Worm (Caenorhabditis elegans) whole organism, L1 larva: ENCODE data around the gene E02H9.6.
A peak's percentile ranks its signal among the peaks of the same experiment; 100 is the strongest.

Experiments used
- C04F5.9 ChIP-seq: sonication (generic microtip); optimal IDR thresholded peaks from 2 replicates; lab custom pipeline; 2016; ENCODE audit warnings: missing genetic modification characterization, missing compliant biosample characterization
- F16B12.6 ChIP-seq: fragments of 150-350 bp; optimal IDR thresholded peaks from 2 replicates; lab custom pipeline; 2014; ENCODE audit warnings: missing biosample characterization, missing genetic modification characterization
- Y116A8C.19 ChIP-seq: sonication (generic microtip); optimal IDR thresholded peaks from 2 replicates; lab custom pipeline; 2016; ENCODE audit warnings: missing compliant biosample characterization, missing genetic modification characterization, borderline replicate concordance
- ama-1 ChIP-seq: fragments of 150-350 bp; optimal IDR thresholded peaks from 2 replicates; lab custom pipeline; 2014
- ceh-8 ChIP-seq: fragments of 200-800 bp; sonication (Bioruptor generic); optimal IDR thresholded peaks from 2 replicates; lab custom pipeline; 2018; ENCODE audit warnings: mild to moderate bottlenecking, missing genetic modification characterization, moderate library complexity, missing compliant biosample characterization
- ceh-82 ChIP-seq, 3 experiments: fragments of 150-350 bp in 1 of 3; sonication (generic microtip) in 2 of 3; optimal IDR thresholded peaks; 2 replicates each; lab custom pipeline; 2014 to 2017; ENCODE audit warnings: missing biosample characterization in 3 of 3, missing genetic modification characterization in 3 of 3
- ceh-88 ChIP-seq: fragments of 200-800 bp; sonication (Bioruptor generic); IDR thresholded peaks from 2 replicates; pipeline ENCODE4 v1.3.6; 2022; ENCODE audit warnings: missing genetic modification characterization, missing compliant biosample characterization
- ces-1 ChIP-seq: fragments of 150-350 bp; optimal IDR thresholded peaks from 2 replicates; lab custom pipeline; 2014; ENCODE audit warnings: missing biosample characterization, missing genetic modification reagents, missing genetic modification characterization
- dpl-1 ChIP-seq, 3 experiments: fragments of 150-350 bp in 2 of 3; sonication (generic microtip) in 1 of 3; optimal IDR thresholded peaks; 2 replicates each; lab custom pipeline; 2014 to 2017; ENCODE audit warnings: missing biosample characterization in 3 of 3, missing genetic modification characterization in 3 of 3, missing genetic modification reagents in 3 of 3
- efl-1 ChIP-seq, 4 experiments: fragments of 150-350 bp; optimal IDR thresholded peaks in 3 of 4; peaks in 1 of 4; 1 replicate in 1 of 4; 2 replicates in 3 of 4; lab custom pipeline; 2014; ENCODE audit warnings: missing biosample characterization in 2 of 4, missing genetic modification characterization in 2 of 4, missing genetic modification reagents in 2 of 4
- efl-3 ChIP-seq: fragments of 200-800 bp; sonication (Bioruptor generic); optimal IDR thresholded peaks from 2 replicates; lab custom pipeline; 2018; ENCODE audit warnings: mild to moderate bottlenecking, missing genetic modification characterization, missing compliant biosample characterization
- ets-5 ChIP-seq: fragments of 200-800 bp; sonication (Bioruptor generic); IDR thresholded peaks from 2 replicates; pipeline ENCODE4 v1.3.6; 2022; ENCODE audit warnings: missing genetic modification characterization, missing compliant biosample characterization
- fkh-10 ChIP-seq: sonication (generic microtip); optimal IDR thresholded peaks from 2 replicates; lab custom pipeline; 2017; ENCODE audit warnings: missing biosample characterization, missing genetic modification reagents, missing genetic modification characterization
- fkh-4 ChIP-seq: sonication (generic microtip); optimal IDR thresholded peaks from 2 replicates; lab custom pipeline; 2016; ENCODE audit warnings: missing compliant biosample characterization, missing genetic modification characterization, borderline replicate concordance
- hlh-4 ChIP-seq: sonication (generic microtip); optimal IDR thresholded peaks from 2 replicates; lab custom pipeline; 2016; ENCODE audit warnings: mild to moderate bottlenecking, missing genetic modification characterization, missing compliant biosample characterization
- irx-1 ChIP-seq: sonication (generic microtip); optimal IDR thresholded peaks from 2 replicates; lab custom pipeline; 2016; ENCODE audit warnings: missing genetic modification characterization, missing compliant biosample characterization
- jun-1 ChIP-seq: fragments of 150-350 bp; optimal IDR thresholded peaks from 2 replicates; lab custom pipeline; 2014; ENCODE audit warnings: missing biosample characterization, missing genetic modification reagents, missing genetic modification characterization
- lin-13 ChIP-seq: fragments of 150-350 bp; optimal IDR thresholded peaks from 2 replicates; lab custom pipeline; 2014; ENCODE audit warnings: missing biosample characterization, missing genetic modification reagents, missing genetic modification characterization
- lin-15B ChIP-seq: fragments of 150-350 bp; sonication (generic microtip); optimal IDR thresholded peaks from 3 replicates; lab custom pipeline; 2014; ENCODE audit warnings: missing biosample characterization, missing genetic modification characterization
- lin-35 ChIP-seq, 2 experiments: fragments of 150-350 bp; optimal IDR thresholded peaks; 2 replicates each; lab custom pipeline; 2014; ENCODE audit warnings: missing biosample characterization in 2 of 2, missing genetic modification characterization in 2 of 2, missing genetic modification reagents in 2 of 2
- lin-39 ChIP-seq: fragments of 150-350 bp; optimal IDR thresholded peaks from 2 replicates; lab custom pipeline; 2014; ENCODE audit warnings: missing biosample characterization, missing genetic modification reagents, missing genetic modification characterization
- lsy-2 ChIP-seq, 2 experiments: fragments of 150-350 bp; optimal IDR thresholded peaks; 2 replicates each; lab custom pipeline; 2014; ENCODE audit warnings: missing biosample characterization in 2 of 2, missing genetic modification characterization in 2 of 2
- mep-1 ChIP-seq: fragments of 150-350 bp; optimal IDR thresholded peaks from 2 replicates; lab custom pipeline; 2014; ENCODE audit warnings: missing biosample characterization, missing genetic modification characterization
- nhr-20 ChIP-seq: sonication (generic microtip); optimal IDR thresholded peaks from 2 replicates; lab custom pipeline; 2016; ENCODE audit warnings: mild to moderate bottlenecking, missing genetic modification characterization, missing compliant biosample characterization
- nhr-237 ChIP-seq: fragments of 150-350 bp; optimal IDR thresholded peaks from 2 replicates; lab custom pipeline; 2014; ENCODE audit warnings: missing biosample characterization, missing genetic modification characterization
- nhr-28 ChIP-seq: fragments of 150-350 bp; optimal IDR thresholded peaks from 2 replicates; lab custom pipeline; 2014; ENCODE audit warnings: missing biosample characterization, missing genetic modification characterization
- nhr-76 ChIP-seq: sonication (generic microtip); optimal IDR thresholded peaks from 2 replicates; lab custom pipeline; 2017; ENCODE audit warnings: missing biosample characterization, missing genetic modification characterization
- nhr-77 ChIP-seq: fragments of 150-350 bp; optimal IDR thresholded peaks from 2 replicates; lab custom pipeline; 2014; ENCODE audit warnings: missing biosample characterization, missing genetic modification characterization
- nhr-85 ChIP-seq: sonication (generic microtip); peaks from one replicate; lab custom pipeline; 2016; ENCODE audit warnings: missing genetic modification characterization, inconsistent platforms, missing compliant biosample characterization
- pax-3 ChIP-seq: fragments of 200-800 bp; sonication (Bioruptor generic); optimal IDR thresholded peaks from 2 replicates; lab custom pipeline; 2018; ENCODE audit warnings: mild to moderate bottlenecking, missing genetic modification characterization, moderate library complexity, missing compliant biosample characterization
- pqm-1 ChIP-seq: sonication (generic microtip); optimal IDR thresholded peaks from 3 replicates; lab custom pipeline; 2017; ENCODE audit warnings: missing biosample characterization, missing genetic modification characterization
- rnt-1 ChIP-seq: sonication (generic microtip); optimal IDR thresholded peaks from 2 replicates; lab custom pipeline; 2016; ENCODE audit warnings: mild to moderate bottlenecking, missing genetic modification characterization, moderate library complexity, missing compliant biosample characterization
- snu-23 ChIP-seq: sonication (generic microtip); optimal IDR thresholded peaks from 2 replicates; lab custom pipeline; 2016; ENCODE audit warnings: missing genetic modification characterization, missing compliant biosample characterization
- sox-4 ChIP-seq: sonication (generic microtip); optimal IDR thresholded peaks from 2 replicates; lab custom pipeline; 2016; ENCODE audit warnings: missing genetic modification characterization, missing compliant biosample characterization
- sptf-1 ChIP-seq: fragments of 150-350 bp; optimal IDR thresholded peaks from 2 replicates; lab custom pipeline; 2014; ENCODE audit warnings: missing biosample characterization, missing genetic modification characterization
- unc-130 ChIP-seq: fragments of 150-350 bp; optimal IDR thresholded peaks from 2 replicates; lab custom pipeline; 2017; ENCODE audit warnings: missing biosample characterization, missing genetic modification characterization, inconsistent platforms
- unc-30 ChIP-seq: sonication (generic microtip); optimal IDR thresholded peaks from 2 replicates; lab custom pipeline; 2017; ENCODE audit warnings: missing biosample characterization, missing genetic modification characterization
- unc-86 ChIP-seq: sonication (generic microtip); optimal IDR thresholded peaks from 2 replicates; lab custom pipeline; 2016; ENCODE audit warnings: missing genetic modification characterization, missing compliant biosample characterization
- vab-15 ChIP-seq: sonication (generic microtip); optimal IDR thresholded peaks from 2 replicates; lab custom pipeline; 2017; ENCODE audit warnings: missing genotype, mild to moderate bottlenecking, missing genetic modification characterization, missing compliant biosample characterization
- zip-4 ChIP-seq: fragments of 200-800 bp; sonication (Bioruptor generic); optimal IDR thresholded peaks from 2 replicates; lab custom pipeline; 2018; ENCODE audit warnings: mild to moderate bottlenecking, missing genetic modification characterization, moderate library complexity, missing compliant biosample characterization

E02H9.6 gene

DNA sequence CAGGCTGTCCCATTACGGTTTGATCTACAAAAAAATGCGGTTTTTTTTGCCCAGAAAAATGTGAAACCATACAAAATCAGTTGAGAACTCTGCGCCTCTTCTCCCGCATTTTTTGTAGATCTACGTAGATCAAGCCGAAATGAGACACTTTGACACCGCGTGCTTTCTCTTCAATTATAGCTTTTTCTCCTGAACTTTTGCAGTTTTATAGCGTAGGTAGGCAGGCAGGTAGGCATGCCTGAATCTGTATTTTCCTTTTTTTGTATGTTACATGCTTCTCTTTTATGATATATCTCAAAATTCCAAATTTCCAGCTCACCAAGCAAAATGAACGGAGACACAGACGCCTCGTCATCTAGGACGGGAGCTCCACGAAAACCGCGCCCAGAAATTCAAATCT is 37.6 kb downstream of the E02H9.6 start, which contains the start of gene smg-6:
TSS of gene smg-6 (plus strand) at position 301 of the 400 bp plus-strand sequence.
- TF ChIP-seq Y116A8C.19 (tag; lab: Kevin White, UChicago) = no peak
- no peak for TF ChIP-seq nhr-28
- no peak for TF ChIP-seq nhr-77 (tag; lab: Kevin White, UChicago)
- no peak for TF ChIP-seq lin-39 (tag; lab: Kevin White, UChicago)
- TF ChIP-seq mep-1 (tag; lab: Kevin White, UChicago) = no peak
- TF ChIP-seq lin-13 (GFP tag; lab: Kevin White, UChicago) = no peak
- TF ChIP-seq irx-1 (tag; lab: Kevin White, UChicago) = no peak
- TF ChIP-seq dpl-1 (GFP tag; optimal IDR thresholded peaks at IDR 0.05; lab: Kevin White, UChicago) = no peak
- no peak for TF ChIP-seq fkh-4
- no peak for TF ChIP-seq unc-86 (tag; lab: Kevin White, UChicago)
- TF ChIP-seq C04F5.9 (tag; lab: Kevin White, UChicago) = no peak
- no peak for TF ChIP-seq F16B12.6 (tag; lab: Kevin White, UChicago)
- no peak for TF ChIP-seq rnt-1 (tag; lab: Kevin White, UChicago)
- no peak for TF ChIP-seq nhr-76 (tag; lab: Kevin White, UChicago)
- TF ChIP-seq efl-1 (optimal IDR thresholded peaks at IDR 0.05; lab: Kevin White, UChicago) = no peak
- no peak for TF ChIP-seq efl-1 (GFP tag; optimal IDR thresholded peaks at IDR 0.05 in 1 of 2; lab: Kevin White, UChicago)
- TF ChIP-seq lsy-2 (tag; optimal IDR thresholded peaks at IDR 0.05; lab: Kevin White, UChicago) = no peak
- no peak for TF ChIP-seq nhr-237 (tag; lab: Kevin White, UChicago)
- TF ChIP-seq efl-3 (GFP tag; lab: Kevin White, UChicago) = no peak
- no peak for TF ChIP-seq hlh-4
- no peak for TF ChIP-seq nhr-20 (tag; lab: Kevin White, UChicago)

DNA sequence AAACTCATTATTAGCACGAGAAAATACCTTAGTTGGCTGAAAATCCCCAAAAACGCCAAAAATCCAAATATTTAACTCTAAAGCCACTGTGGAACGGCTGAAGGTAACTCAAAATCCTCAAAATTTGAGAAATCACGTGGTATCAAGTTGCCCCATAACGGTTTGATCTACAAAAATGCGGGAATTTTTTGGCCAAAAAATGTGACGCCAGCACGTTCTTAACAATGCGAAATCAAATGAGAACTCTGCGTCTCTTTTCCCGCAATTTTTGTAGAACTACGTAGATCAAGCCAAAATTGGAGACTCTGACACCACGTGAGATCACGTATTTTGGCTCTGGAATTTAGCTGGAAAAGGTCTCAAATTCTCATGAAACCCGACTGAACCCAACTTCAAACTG is 38.9 kb downstream of the E02H9.6 start:
- no peak for TF ChIP-seq efl-1 (optimal IDR thresholded peaks at IDR 0.05; lab: Kevin White, UChicago)
- peak in 1 of 2 experiments; percentile 23 for TF ChIP-seq efl-1 (GFP tag; optimal IDR thresholded peaks at IDR 0.05 in 1 of 2; lab: Kevin White, UChicago)
- TF ChIP-seq nhr-85 (tag; lab: Kevin White, UChicago) = peak; percentile 53
- TF ChIP-seq ama-1 (lab: Kevin White, UChicago) = no peak
- no peak for TF ChIP-seq ceh-88 (GFP tag; lab: Robert Waterston, UW)

DNA sequence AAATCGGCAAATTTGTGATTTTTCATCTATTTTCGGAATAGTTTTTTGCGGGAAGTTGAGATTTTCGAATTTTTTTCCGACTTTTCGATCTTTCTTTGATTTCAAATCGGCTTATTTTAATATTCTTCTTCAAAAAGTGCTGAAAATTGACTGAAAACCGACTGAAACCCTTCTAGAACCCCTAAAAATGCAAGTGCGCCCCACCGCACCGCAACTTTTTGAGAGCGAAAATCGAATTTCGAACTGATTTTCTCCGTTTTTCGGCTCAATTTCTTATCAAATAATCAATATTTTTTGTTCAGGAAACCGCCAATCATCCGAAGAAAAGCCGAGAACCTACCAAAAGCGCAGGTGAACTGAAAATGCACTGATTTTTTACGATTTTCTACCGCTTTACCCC is 41.4 kb downstream of the E02H9.6 start:
- TF ChIP-seq jun-1 (tag; lab: Kevin White, UChicago) (no peak), efl-1 (optimal IDR thresholded peaks at IDR 0.05; lab: Kevin White, UChicago) (peak; percentile 35 to 57), efl-1 (GFP tag; optimal IDR thresholded peaks at IDR 0.05 in 1 of 2; lab: Kevin White, UChicago) (peak; percentile 67 to 96), dpl-1 (GFP tag; optimal IDR thresholded peaks at IDR 0.05; lab: Kevin White, UChicago) (peak in 2 of 3 experiments; percentile 38 to 53), lin-35 (GFP tag; optimal IDR thresholded peaks at IDR 0.05; lab: Kevin White, UChicago) (peak in 1 of 2 experiments; percentile 73)

ce11 chrIII:2478605-2479004 is 42.7 kb downstream of the E02H9.6 start:
- TF ChIP-seq snu-23 (GFP tag; lab: Kevin White, UChicago) (no peak), lin-15B (no peak), ceh-8 (no peak), ces-1 (GFP tag; lab: Kevin White, UChicago) (no peak), ceh-82 (tag; optimal IDR thresholded peaks at IDR 0.05; lab: Kevin White, UChicago) (no peak)

DNA sequence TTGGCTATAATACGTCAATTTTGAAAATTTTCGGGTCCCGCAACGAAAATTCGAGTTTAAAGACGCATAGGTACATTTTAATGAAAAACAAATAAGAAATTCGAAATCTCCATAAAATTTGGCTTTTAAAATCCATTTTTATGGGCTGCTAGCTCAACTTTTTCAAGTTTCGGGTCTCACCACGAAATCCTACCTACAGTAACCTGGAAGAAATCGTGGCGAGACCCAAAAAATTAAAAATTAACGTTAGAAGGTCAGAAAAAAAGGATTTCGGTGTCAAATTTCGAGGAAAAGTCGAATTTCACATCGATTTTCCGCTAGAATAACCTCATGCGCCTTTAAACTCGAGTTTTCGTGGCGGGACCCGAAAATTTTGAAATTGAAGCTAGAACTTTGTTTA is 46.3 kb downstream of the E02H9.6 start:
- TF ChIP-seq Y116A8C.19 (tag; lab: Kevin White, UChicago) (no peak), pqm-1 (tag; lab: Kevin White, UChicago) (no peak), vab-15 (no peak), sox-4 (tag; lab: Kevin White, UChicago) (no peak), unc-130 (tag; lab: Kevin White, UChicago) (no peak), zip-4 (no peak), sptf-1 (tag; lab: Kevin White, UChicago) (no peak), fkh-4 (no peak), unc-30 (tag; lab: Kevin White, UChicago) (no peak), ets-5 (GFP tag; lab: Robert Waterston, UW) (no peak), efl-3 (GFP tag; lab: Kevin White, UChicago) (no peak), ceh-88 (GFP tag; lab: Robert Waterston, UW) (no peak), mep-1 (tag; lab: Kevin White, UChicago) (no peak), fkh-10 (no peak), ceh-82 (tag; optimal IDR thresholded peaks at IDR 0.05; lab: Kevin White, UChicago) (no peak), lsy-2 (tag; optimal IDR thresholded peaks at IDR 0.05; lab: Kevin White, UChicago) (peak; percentile 30 to 61), pax-3 (tag; lab: Kevin White, UChicago) (no peak), C04F5.9 (tag; lab: Kevin White, UChicago) (no peak), rnt-1 (tag; lab: Kevin White, UChicago) (no peak), nhr-85 (tag; lab: Kevin White, UChicago) (peak; percentile 58), lin-13 (GFP tag; lab: Kevin White, UChicago) (peak; percentile 51), jun-1 (tag; lab: Kevin White, UChicago) (no peak)
- TF ChIP-seq, all 84 proteins: peak for 3
